Worm (Caenorhabditis elegans) whole organism, midembryonic: Measurements from ENCODE around the gene C53C7.3.
A peak's percentile ranks its signal among the peaks of the same experiment; 100 is the strongest.

Experiments
- T22C8.4 ChIP-seq: fragments of 200-800 bp; sonication (Bioruptor generic); IDR thresholded peaks from 2 replicates; pipeline ENCODE4 v1.3.6; 2022; ENCODE audit warnings: missing genetic modification characterization, missing compliant biosample characterization
- cog-1 ChIP-seq: sonication (generic microtip); optimal IDR thresholded peaks from 2 replicates; lab custom pipeline; 2016; ENCODE audit warnings: missing genetic modification characterization, missing compliant biosample characterization
- flt-1 ChIP-seq: fragments of 200-800 bp; sonication (Bioruptor generic); IDR thresholded peaks from 2 replicates; pipeline ENCODE4 v1.3.6; 2022; ENCODE audit warnings: missing genetic modification characterization, missing compliant biosample characterization
- klf-2 ChIP-seq: fragments of 200-800 bp; sonication (Bioruptor generic); conservative IDR thresholded peaks from 2 replicates; pipeline ENCODE4 v1.3.6; 2022; ENCODE audit warnings: missing genetic modification reagents, missing genetic modification characterization, missing compliant biosample characterization
- med-1 ChIP-seq: sonication (generic microtip); optimal IDR thresholded peaks from 2 replicates; lab custom pipeline; 2017; ENCODE audit warnings: missing genetic modification characterization, mild to moderate bottlenecking, missing compliant biosample characterization, antibody characterized with exemption, missing genetic modification reagents; ENCODE audit not compliant: insufficient read depth
- ref-1 ChIP-seq: fragments of 200-800 bp; sonication (Bioruptor generic); conservative IDR thresholded peaks from 2 replicates; pipeline ENCODE4 v1.3.6; 2022; ENCODE audit warnings: missing genetic modification reagents, missing genetic modification characterization, missing compliant biosample characterization
- tab-1 ChIP-seq: fragments of 200-800 bp; sonication (Bioruptor generic); IDR thresholded peaks from 2 replicates; pipeline ENCODE4 v1.3.6; 2022; ENCODE audit warnings: missing genetic modification characterization, missing compliant biosample characterization
- ztf-23 ChIP-seq: fragments of 200-800 bp; sonication (Bioruptor generic); IDR thresholded peaks from 2 replicates; pipeline ENCODE4 v1.3.6; 2022; ENCODE audit warnings: missing genetic modification reagents, missing genetic modification characterization, missing compliant biosample characterization
- ztf-29 ChIP-seq: fragments of 200-800 bp; sonication (Bioruptor generic); IDR thresholded peaks from 2 replicates; pipeline ENCODE4 v1.3.6; 2022; ENCODE audit warnings: missing genetic modification reagents, missing genetic modification characterization, missing compliant biosample characterization

The C53C7.3 gene

ce11 chrX:13038791-13039190 is 9.6 kb upstream of the C53C7.3 start:
- no peak for TF ChIP-seq klf-2 (GFP tag; lab: Robert Waterston, UW)
- no peak for TF ChIP-seq ztf-29 (GFP tag; lab: Robert Waterston, UW)
- TF ChIP-seq T22C8.4 (GFP tag; lab: Robert Waterston, UW): no peak
- no peak for TF ChIP-seq ref-1 (GFP tag; lab: Robert Waterston, UW)
- no peak for TF ChIP-seq cog-1 (tag; lab: Kevin White, UChicago)
- TF ChIP-seq ztf-23 (GFP tag; lab: Robert Waterston, UW): no peak
- no peak for TF ChIP-seq tab-1
- no peak for TF ChIP-seq flt-1 (GFP tag; lab: Robert Waterston, UW)
- TF ChIP-seq med-1 (GFP tag; lab: Kevin White, UChicago): no peak

- TF ChIP-seq T22C8.4 (GFP tag; lab: Robert Waterston, UW) (no peak), ref-1 (GFP tag; lab: Robert Waterston, UW) (no peak), ztf-29 (GFP tag; lab: Robert Waterston, UW) (no peak), cog-1 (tag; lab: Kevin White, UChicago) (no peak), med-1 (GFP tag; lab: Kevin White, UChicago) (no peak), flt-1 (GFP tag; lab: Robert Waterston, UW) (no peak), ztf-23 (GFP tag; lab: Robert Waterston, UW) (no peak), tab-1 (no peak), klf-2 (GFP tag; lab: Robert Waterston, UW) (no peak)
Measured at ce11 chrX:13041830-13042229, 6.5 kb upstream of the C53C7.3 start.

- peak; percentile 90 for TF ChIP-seq klf-2 (GFP tag; lab: Robert Waterston, UW)
- peak; percentile 81 for TF ChIP-seq med-1 (GFP tag; lab: Kevin White, UChicago)
- TF ChIP-seq T22C8.4 (GFP tag; lab: Robert Waterston, UW): peak; percentile 95
- TF ChIP-seq cog-1 (tag; lab: Kevin White, UChicago): peak; percentile 86
- TF ChIP-seq tab-1: peak; percentile 95
- TF ChIP-seq ref-1 (GFP tag; lab: Robert Waterston, UW): peak; percentile 91
- peak; percentile 96 for TF ChIP-seq flt-1 (GFP tag; lab: Robert Waterston, UW)
- TF ChIP-seq ztf-23 (GFP tag; lab: Robert Waterston, UW): peak; percentile 96
- peak; percentile 94 for TF ChIP-seq ztf-29 (GFP tag; lab: Robert Waterston, UW)
Measured at ce11 chrX:13046324-13046723, 2.0 kb upstream of the C53C7.3 start.

- TF ChIP-seq ref-1 (GFP tag; lab: Robert Waterston, UW): no peak
- TF ChIP-seq T22C8.4 (GFP tag; lab: Robert Waterston, UW): no peak
- no peak for TF ChIP-seq ztf-23 (GFP tag; lab: Robert Waterston, UW)
Measured at ce11 chrX:13051405-13051804, 3.0 kb downstream of the C53C7.3 start, which contains the start of gene K03A11.1. Gene K03A11.1 (plus strand): TSS chrX:13051705.

- TF ChIP-seq ref-1 (GFP tag; lab: Robert Waterston, UW) (no peak), flt-1 (GFP tag; lab: Robert Waterston, UW) (no peak), ztf-29 (GFP tag; lab: Robert Waterston, UW) (no peak), T22C8.4 (GFP tag; lab: Robert Waterston, UW) (no peak), cog-1 (tag; lab: Kevin White, UChicago) (no peak), klf-2 (GFP tag; lab: Robert Waterston, UW) (no peak), med-1 (GFP tag; lab: Kevin White, UChicago) (no peak), ztf-23 (GFP tag; lab: Robert Waterston, UW) (no peak), tab-1 (no peak)
Measured at ce11 chrX:13055560-13055959, 7.2 kb downstream of the C53C7.3 start, which contains the start of gene K03A11.6. Gene K03A11.6 (plus strand): TSS chrX:13055860.

- TF ChIP-seq tab-1 (no peak), med-1 (GFP tag; lab: Kevin White, UChicago) (no peak), flt-1 (GFP tag; lab: Robert Waterston, UW) (no peak), klf-2 (GFP tag; lab: Robert Waterston, UW) (no peak), T22C8.4 (GFP tag; lab: Robert Waterston, UW) (no peak), ref-1 (GFP tag; lab: Robert Waterston, UW) (no peak), ztf-29 (GFP tag; lab: Robert Waterston, UW) (no peak), ztf-23 (GFP tag; lab: Robert Waterston, UW) (no peak), cog-1 (tag; lab: Kevin White, UChicago) (no peak)
Measured at ce11 chrX:13059984-13060383, 11.6 kb downstream of the C53C7.3 start.

- TF ChIP-seq med-1 (GFP tag; lab: Kevin White, UChicago) (no peak), ztf-29 (GFP tag; lab: Robert Waterston, UW) (no peak), tab-1 (no peak), flt-1 (GFP tag; lab: Robert Waterston, UW) (no peak), cog-1 (tag; lab: Kevin White, UChicago) (no peak), klf-2 (GFP tag; lab: Robert Waterston, UW) (no peak)
Measured at ce11 chrX:13061366-13061765, 13.0 kb downstream of the C53C7.3 start.

ce11 chrX:13062934-13063585 is 14.7 kb downstream of the C53C7.3 start, which contains the start of gene K03A11.5:
Gene K03A11.5 (plus strand): TSS chrX:13063535.
- TF ChIP-seq T22C8.4 (GFP tag; lab: Robert Waterston, UW) (no peak), ztf-29 (GFP tag; lab: Robert Waterston, UW) (no peak), cog-1 (tag; lab: Kevin White, UChicago) (no peak), med-1 (GFP tag; lab: Kevin White, UChicago) (no peak), klf-2 (GFP tag; lab: Robert Waterston, UW) (no peak), flt-1 (GFP tag; lab: Robert Waterston, UW) (no peak), tab-1 (no peak), ztf-23 (GFP tag; lab: Robert Waterston, UW) (no peak), ref-1 (GFP tag; lab: Robert Waterston, UW) (no peak)

- TF ChIP-seq flt-1 (GFP tag; lab: Robert Waterston, UW) (no peak), klf-2 (GFP tag; lab: Robert Waterston, UW) (no peak), ztf-29 (GFP tag; lab: Robert Waterston, UW) (no peak), ref-1 (GFP tag; lab: Robert Waterston, UW) (no peak), med-1 (GFP tag; lab: Kevin White, UChicago) (no peak), ztf-23 (GFP tag; lab: Robert Waterston, UW) (no peak), cog-1 (tag; lab: Kevin White, UChicago) (no peak), tab-1 (no peak), T22C8.4 (GFP tag; lab: Robert Waterston, UW) (no peak)
Measured at ce11 chrX:13071120-13071519, 22.8 kb downstream of the C53C7.3 start, which contains the start of gene cpx-2. Gene cpx-2 (minus strand): TSS chrX:13071220.
